Worm (Caenorhabditis elegans) whole organism, L4/young adult: ENCODE measurements around the gene E02A10.3.

Experiments used
- W03F9.2 ChIP-seq: fragments of 150-350 bp; optimal IDR thresholded peaks from 2 replicates; lab custom pipeline; 2014; ENCODE audit warnings: missing biosample characterization, missing genetic modification characterization
- dao-5 ChIP-seq: sonication (generic microtip); optimal IDR thresholded peaks from 2 replicates; lab custom pipeline; 2016; ENCODE audit warnings: missing genotype, missing genetic modification characterization, moderate library complexity, missing compliant biosample characterization

DNA sequence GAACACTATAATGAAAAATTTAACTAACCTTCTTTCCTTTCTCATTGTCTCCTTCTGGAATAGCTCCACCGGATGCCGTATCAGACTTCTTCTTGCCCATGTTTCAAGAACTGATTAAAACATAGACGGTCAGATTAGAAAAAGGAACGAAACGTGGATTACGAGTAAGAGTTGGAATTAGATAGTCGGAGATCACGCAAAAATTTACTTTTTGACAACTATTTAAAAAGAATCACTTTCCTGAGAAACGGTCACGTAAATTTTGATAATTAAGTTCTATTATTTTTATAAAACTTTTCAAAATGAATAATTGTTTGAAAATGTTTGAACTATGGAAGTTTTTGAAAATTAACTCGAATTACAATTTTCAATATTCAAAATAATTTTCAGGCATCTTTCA, 32.7 kb downstream of the E02A10.3 start, which contains the start of gene cyc-2.2:
- TF ChIP-seq W03F9.2 = no peak
- TF ChIP-seq dao-5 (tag; lab: Kevin White, UChicago) = no peak
